Worm (Caenorhabditis elegans): ENCODE results near the gene F54D10.7.

F54D10.7 gene

DNA sequence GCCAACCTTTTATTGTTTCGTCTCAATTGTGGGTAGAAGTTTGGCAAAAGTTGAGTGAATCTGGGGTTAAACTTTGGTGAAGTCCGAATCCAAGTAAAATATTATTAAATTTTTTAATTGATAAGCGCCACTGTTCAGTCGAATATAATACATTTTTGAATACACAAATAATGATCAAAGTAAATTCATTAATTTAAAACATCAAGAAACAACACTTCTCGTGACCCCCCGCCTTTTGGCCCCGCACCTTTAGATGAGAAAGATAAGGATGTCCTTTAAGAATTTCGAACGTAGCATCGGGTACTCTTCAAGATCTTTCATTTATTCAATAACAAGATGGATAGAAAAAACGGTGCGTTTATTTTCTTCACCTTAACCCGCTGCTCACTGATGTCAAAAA is 31.6 kb upstream of the F54D10.7 start, which contains the start of gene nhr-257:
TSS of gene nhr-257 (plus strand) at position 301 of the 400 bp plus-strand sequence.
- TF ChIP-seq nhr-23 (tag; optimal IDR thresholded peaks at IDR 0.05) (no peak), blmp-1 (tag; optimal IDR thresholded peaks at IDR 0.05; ENCODE audit: insufficient read depth) (no peak), lin-11 (tag; optimal IDR thresholded peaks at IDR 0.05) (no peak), peb-1 (tag; optimal IDR thresholded peaks at IDR 0.05) (no peak), Y55F3AM.14 (GFP tag; optimal IDR thresholded peaks at IDR 0.05) (no peak), nhr-10 (tag; optimal IDR thresholded peaks at IDR 0.05) (no peak), ceh-82 (tag; optimal IDR thresholded peaks at IDR 0.05) (no peak), fos-1 (tag; optimal IDR thresholded peaks at IDR 0.05) (no peak), mbf-1 (tag; optimal IDR thresholded peaks at IDR 0.05) (no peak), elt-1 (tag; optimal IDR thresholded peaks at IDR 0.05) (no peak)

DNA sequence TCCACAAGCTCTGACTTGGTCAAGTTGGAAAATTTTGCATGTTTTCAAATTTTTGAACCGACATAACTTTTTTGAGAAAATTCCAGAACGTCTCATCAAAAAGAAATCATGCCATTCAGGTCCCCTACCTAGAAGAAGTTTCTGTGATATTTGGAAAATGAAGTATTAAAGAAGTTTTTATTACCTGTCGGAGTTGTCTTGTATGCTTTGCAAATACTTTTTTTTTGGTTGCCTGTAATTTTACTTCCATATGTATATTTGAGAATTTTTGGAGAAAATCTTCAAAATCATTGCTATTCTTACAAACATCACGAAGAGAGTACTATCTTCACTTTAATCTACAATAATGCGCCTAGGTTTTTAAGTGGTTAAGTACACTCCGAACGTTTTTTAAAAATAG is 29.6 kb upstream of the F54D10.7 start, which contains the start of gene nhr-72:
TSS of gene nhr-72 (minus strand) at position 101 of the 400 bp plus-strand sequence.
- TF ChIP-seq F13H6.1 (tag; optimal IDR thresholded peaks at IDR 0.05) (no peak), unc-39 (tag; optimal IDR thresholded peaks at IDR 0.05) (no peak), ztf-11 (tag; optimal IDR thresholded peaks at IDR 0.05) (no peak), nhr-77 (tag; optimal IDR thresholded peaks at IDR 0.05) (no peak)

DNA sequence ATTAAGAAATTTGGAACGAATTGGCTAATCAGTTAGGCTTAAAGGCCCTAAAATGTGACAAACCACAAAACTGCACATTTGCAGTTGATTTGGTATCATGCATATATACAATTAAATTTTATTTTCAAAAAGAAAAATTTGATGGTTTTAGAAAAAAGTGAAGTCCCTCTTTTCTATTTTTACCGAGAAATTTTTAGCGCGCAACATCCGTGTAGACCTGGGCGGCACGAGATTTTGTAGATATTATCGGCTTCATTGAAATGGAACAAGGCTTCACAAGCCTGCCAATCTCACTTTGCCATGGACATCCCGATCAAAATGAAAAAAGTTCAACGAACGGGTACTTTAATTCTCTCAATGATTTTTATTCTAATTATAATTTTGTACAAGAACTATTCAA is 24.9 kb upstream of the F54D10.7 start, which contains the start of gene C17A2.2:
TSS of gene C17A2.2 (plus strand) at position 301 of the 400 bp plus-strand sequence.
- TF ChIP-seq nhr-11 (tag; optimal IDR thresholded peaks at IDR 0.05), result no peak
- TF ChIP-seq fos-1 (tag; optimal IDR thresholded peaks at IDR 0.05), result no peak
- no peak for TF ChIP-seq ztf-1 (GFP tag; conservative IDR thresholded peaks at IDR 0.05)
- TF ChIP-seq nhr-10 (tag; optimal IDR thresholded peaks at IDR 0.05), result no peak
- no peak for TF ChIP-seq lsy-2 (tag; optimal IDR thresholded peaks at IDR 0.05)
- TF ChIP-seq zag-1 (tag; optimal IDR thresholded peaks at IDR 0.05), result no peak
- TF ChIP-seq nhr-21 (tag; optimal IDR thresholded peaks at IDR 0.05), result no peak
- no peak for TF ChIP-seq Y55F3AM.14 (GFP tag; optimal IDR thresholded peaks at IDR 0.05)
- no peak for TF ChIP-seq crh-2 (tag; optimal IDR thresholded peaks at IDR 0.05)
- no peak for TF ChIP-seq nhr-6 (tag; optimal IDR thresholded peaks at IDR 0.05)

DNA sequence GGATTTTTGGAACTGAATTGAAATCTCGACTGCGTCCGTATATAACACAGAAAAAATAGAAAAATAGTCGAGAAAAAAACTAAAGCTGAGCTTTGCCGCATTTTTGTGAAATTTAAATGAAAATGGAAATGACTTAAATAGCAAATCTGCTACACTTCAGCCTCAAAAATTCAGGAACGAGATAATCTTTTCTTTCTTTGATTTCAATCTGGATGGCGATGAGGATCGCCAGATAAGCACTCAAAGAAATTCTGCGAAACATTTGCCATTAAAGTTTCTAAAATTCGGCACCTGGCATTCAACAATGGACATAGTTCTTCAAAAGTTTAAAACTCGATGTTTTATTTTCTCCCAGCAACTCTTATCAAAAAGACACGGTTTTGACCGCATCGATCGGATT is 22.2 kb upstream of the F54D10.7 start, which contains the start of the genes C17A2.7 and C17A2.3:
TSS of gene C17A2.7 (minus strand) at position 101 of the 400 bp plus-strand sequence.
TSS of gene C17A2.3 (plus strand) at position 305 of the 400 bp plus-strand sequence.
- TF ChIP-seq nhr-10 (tag; optimal IDR thresholded peaks at IDR 0.05) (no peak), lin-13 (GFP tag; optimal IDR thresholded peaks at IDR 0.05) (no peak), nhr-77 (tag; optimal IDR thresholded peaks at IDR 0.05) (no peak), unc-55 (GFP tag; optimal IDR thresholded peaks at IDR 0.05) (no peak), sma-9 (GFP tag; optimal IDR thresholded peaks at IDR 0.05) (no peak), sma-9 (tag; optimal IDR thresholded peaks at IDR 0.05) (no peak), elt-3 (tag; optimal IDR thresholded peaks at IDR 0.05) (no peak), fos-1 (tag; optimal IDR thresholded peaks at IDR 0.05) (no peak)

DNA sequence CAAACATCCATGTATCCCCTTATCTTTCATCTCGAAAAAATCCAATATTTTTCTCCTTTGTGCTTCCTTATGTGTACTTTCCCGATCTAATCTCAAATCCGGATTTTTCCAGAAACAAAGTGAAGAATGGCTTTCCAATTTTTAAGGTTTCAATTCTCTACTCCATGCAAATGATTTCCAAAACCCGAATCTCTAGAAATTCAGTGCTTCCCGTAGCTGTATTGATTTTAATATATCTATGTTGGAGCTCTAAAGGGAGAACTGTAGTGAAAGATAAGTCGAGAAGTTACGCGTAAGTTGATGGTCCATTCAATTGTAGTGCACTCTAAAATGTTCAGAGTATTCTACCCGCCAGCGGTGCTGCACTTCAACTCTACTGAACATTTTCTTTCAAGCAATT is 18.5 kb upstream of the F54D10.7 start, which contains the start of gene C17A2.4:
TSS of gene C17A2.4 (plus strand) at position 301 of the 400 bp plus-strand sequence.
- TF ChIP-seq lin-11 (tag; optimal IDR thresholded peaks at IDR 0.05) (no peak), nhr-12 (tag; optimal IDR thresholded peaks at IDR 0.05) (no peak), gmeb-1 (tag; optimal IDR thresholded peaks at IDR 0.05) (no peak), mbf-1 (tag; optimal IDR thresholded peaks at IDR 0.05) (no peak), nhr-77 (tag; optimal IDR thresholded peaks at IDR 0.05) (no peak), Y55F3AM.14 (GFP tag; optimal IDR thresholded peaks at IDR 0.05) (no peak), nhr-129 (tag; optimal IDR thresholded peaks at IDR 0.05) (no peak), nhr-25 (tag; optimal IDR thresholded peaks at IDR 0.05) (no peak), F13H6.1 (tag; optimal IDR thresholded peaks at IDR 0.05) (no peak)

DNA sequence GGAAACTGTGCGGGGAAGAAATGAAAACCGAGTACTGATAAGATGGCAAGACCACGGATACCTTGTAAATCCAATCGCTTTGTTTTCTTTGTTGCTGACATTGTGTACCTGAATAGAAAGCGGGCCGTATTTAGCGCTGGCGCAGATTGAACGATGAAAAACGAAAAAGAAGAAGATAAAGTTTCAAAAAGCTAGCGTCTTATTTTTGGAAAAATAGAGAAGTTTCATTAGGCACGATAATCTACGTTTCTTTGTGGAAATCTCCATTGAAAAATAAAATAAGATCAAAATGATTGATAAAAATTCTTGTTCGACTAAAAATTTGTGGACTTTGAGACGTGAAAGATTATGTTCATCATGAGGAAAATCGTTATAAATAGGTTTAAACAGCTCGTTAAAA is 14.8 kb upstream of the F54D10.7 start, which contains the start of gene oac-4:
TSS of gene oac-4 (minus strand) at position 101 of the 400 bp plus-strand sequence.
- no peak for TF ChIP-seq ceh-16 (tag; optimal IDR thresholded peaks at IDR 0.05)
- no peak for TF ChIP-seq alr-1 (tag; optimal IDR thresholded peaks at IDR 0.05)
- no peak for TF ChIP-seq elt-1 (tag; optimal IDR thresholded peaks at IDR 0.05)
- TF ChIP-seq unc-55 (GFP tag; optimal IDR thresholded peaks at IDR 0.05), result no peak
- no peak for TF ChIP-seq mbf-1 (tag; optimal IDR thresholded peaks at IDR 0.05)
- TF ChIP-seq mab-5 (tag; optimal IDR thresholded peaks at IDR 0.05), result no peak
- TF ChIP-seq nhr-23 (tag; optimal IDR thresholded peaks at IDR 0.05), result no peak
- TF ChIP-seq ztf-11 (tag; optimal IDR thresholded peaks at IDR 0.05), result no peak
- TF ChIP-seq nhr-21 (tag; optimal IDR thresholded peaks at IDR 0.05), result no peak
- no peak for TF ChIP-seq zag-1 (tag; optimal IDR thresholded peaks at IDR 0.05)
- no peak for TF ChIP-seq nhr-129 (tag; optimal IDR thresholded peaks at IDR 0.05)
- TF ChIP-seq dmd-4 (tag; optimal IDR thresholded peaks at IDR 0.05), result no peak
- TF ChIP-seq sma-9 (GFP tag; optimal IDR thresholded peaks at IDR 0.05), result no peak
- TF ChIP-seq sma-9 (tag; optimal IDR thresholded peaks at IDR 0.05), result no peak
- TF ChIP-seq sma-3 (GFP tag; optimal IDR thresholded peaks at IDR 0.05), result no peak
- TF ChIP-seq fos-1 (tag; optimal IDR thresholded peaks at IDR 0.05), result no peak
- no peak for TF ChIP-seq Y55F3AM.14 (GFP tag; optimal IDR thresholded peaks at IDR 0.05)
- TF ChIP-seq nhr-77 (tag; optimal IDR thresholded peaks at IDR 0.05), result no peak
- TF ChIP-seq unc-39 (tag; optimal IDR thresholded peaks at IDR 0.05), result no peak
- TF ChIP-seq snpc-4 (tag; optimal IDR thresholded peaks at IDR 0.05), result no peak
